Worm (Caenorhabditis elegans) whole organism, mixed stage, embryonic: Measurements from ENCODE around the gene R09F10.1.
"Not testable (repeated sequence)": the region's sequence is repeated elsewhere in the genome, so short reads cannot be mapped to it uniquely, and the experiment has no call there.

Source experiments
- M03D4.4 ChIP-seq: sonication (generic microtip); optimal IDR thresholded peaks from 2 replicates; lab custom pipeline; 2017; ENCODE audit warnings: mild to moderate bottlenecking, missing genetic modification characterization, missing compliant biosample characterization
- bed-3 ChIP-seq: fragments of 200-800 bp; sonication (Bioruptor generic); optimal IDR thresholded peaks from 3 replicates; lab custom pipeline; 2018; ENCODE audit warnings: mild to moderate bottlenecking, missing genetic modification characterization, moderate library complexity, missing compliant biosample characterization
- blmp-1 ChIP-seq: fragments of 150-350 bp; optimal IDR thresholded peaks from 2 replicates; lab custom pipeline; 2014; ENCODE audit warnings: missing biosample characterization, missing genetic modification characterization
- ceh-39 ChIP-seq: fragments of 150-350 bp; optimal IDR thresholded peaks from 2 replicates; lab custom pipeline; 2014; ENCODE audit warnings: missing biosample characterization, missing genetic modification characterization
- ceh-43 ChIP-seq: fragments of 200-800 bp; sonication (Bioruptor generic); optimal IDR thresholded peaks from 2 replicates; lab custom pipeline; 2018; ENCODE audit warnings: mild to moderate bottlenecking, missing genetic modification characterization, moderate library complexity, missing compliant biosample characterization
- ceh-83 ChIP-seq: fragments of 200-800 bp; sonication (Bioruptor generic); optimal IDR thresholded peaks from 2 replicates; lab custom pipeline; 2018; ENCODE audit warnings: mild to moderate bottlenecking, missing genetic modification characterization, missing compliant biosample characterization
- cnd-1 ChIP-seq: fragments of 200-800 bp; sonication (Bioruptor generic); optimal IDR thresholded peaks from 2 replicates; lab custom pipeline; 2018; ENCODE audit warnings: mild to moderate bottlenecking, missing genetic modification characterization, missing compliant biosample characterization
- elt-1 ChIP-seq: sonication (generic microtip); optimal IDR thresholded peaks from 2 replicates; lab custom pipeline; 2017; ENCODE audit warnings: missing genetic modification characterization, mild to moderate bottlenecking, missing compliant biosample characterization, antibody characterized with exemption, moderate library complexity, borderline replicate concordance; ENCODE audit not compliant: insufficient read depth
- elt-3 ChIP-seq: fragments of 150-350 bp; optimal IDR thresholded peaks from 2 replicates; lab custom pipeline; 2014; ENCODE audit warnings: missing biosample characterization, missing genetic modification characterization
- flh-1 ChIP-seq: fragments of 200-800 bp; sonication (Bioruptor generic); optimal IDR thresholded peaks from 2 replicates; lab custom pipeline; 2018; ENCODE audit warnings: mild to moderate bottlenecking, missing genetic modification characterization, moderate library complexity, missing compliant biosample characterization
- ham-2 ChIP-seq: fragments of 200-800 bp; sonication (Bioruptor generic); optimal IDR thresholded peaks from 2 replicates; lab custom pipeline; 2018; ENCODE audit warnings: mild to moderate bottlenecking, missing genetic modification characterization, missing compliant biosample characterization
- hlh-1 ChIP-seq: fragments of 150-350 bp; optimal IDR thresholded peaks from 2 replicates; lab custom pipeline; 2014; ENCODE audit warnings: missing biosample characterization, missing genetic modification reagents, missing genetic modification characterization
- lin-13 ChIP-seq: fragments of 150-350 bp; optimal IDR thresholded peaks from 2 replicates; lab custom pipeline; 2014; ENCODE audit warnings: missing biosample characterization, missing genetic modification characterization
- lin-32 ChIP-seq: fragments of 200-800 bp; sonication (Bioruptor generic); optimal IDR thresholded peaks from 2 replicates; lab custom pipeline; 2018; ENCODE audit warnings: mild to moderate bottlenecking, missing genetic modification characterization, missing compliant biosample characterization
- mab-5 ChIP-seq: fragments of 150-350 bp; optimal IDR thresholded peaks from 2 replicates; lab custom pipeline; 2014; ENCODE audit warnings: missing biosample characterization, missing genetic modification characterization
- mep-1 ChIP-seq: fragments of 150-350 bp; optimal IDR thresholded peaks from 2 replicates; lab custom pipeline; 2017; ENCODE audit warnings: missing biosample characterization, missing genetic modification reagents, missing genetic modification characterization, inconsistent platforms
- mls-2 ChIP-seq: sonication (generic microtip); optimal IDR thresholded peaks from 2 replicates; lab custom pipeline; 2016; ENCODE audit warnings: mild to moderate bottlenecking, missing genetic modification characterization, moderate library complexity, missing compliant biosample characterization
- nhr-12 ChIP-seq: fragments of 150-350 bp; optimal IDR thresholded peaks from 2 replicates; lab custom pipeline; 2014; ENCODE audit warnings: missing biosample characterization, missing genetic modification characterization
- nhr-2 ChIP-seq: fragments of 150-350 bp; optimal IDR thresholded peaks from 2 replicates; lab custom pipeline; 2014; ENCODE audit warnings: missing biosample characterization, missing genetic modification characterization
- nhr-237 ChIP-seq: fragments of 150-350 bp; optimal IDR thresholded peaks from 2 replicates; lab custom pipeline; 2014; ENCODE audit warnings: missing biosample characterization, missing genetic modification characterization
- nhr-28 ChIP-seq: fragments of 150-350 bp; optimal IDR thresholded peaks from 2 replicates; lab custom pipeline; 2014; ENCODE audit warnings: missing biosample characterization, missing genetic modification characterization
- nhr-76 ChIP-seq: sonication (generic microtip); optimal IDR thresholded peaks from 2 replicates; lab custom pipeline; 2017; ENCODE audit warnings: missing biosample characterization, missing genetic modification characterization
- pha-4 ChIP-seq: fragments of 150-350 bp; optimal IDR thresholded peaks from 2 replicates; lab custom pipeline; 2018; ENCODE audit warnings: missing biosample characterization, missing genetic modification reagents, missing genetic modification characterization
- sem-2 ChIP-seq: fragments of 200-800 bp; sonication (Bioruptor generic); optimal IDR thresholded peaks from 2 replicates; lab custom pipeline; 2018; ENCODE audit warnings: mild to moderate bottlenecking, missing genetic modification characterization, missing compliant biosample characterization
- sptf-1 ChIP-seq: sonication (generic microtip); optimal IDR thresholded peaks from 2 replicates; lab custom pipeline; 2017; ENCODE audit warnings: mild to moderate bottlenecking, missing genetic modification characterization, moderate library complexity, missing compliant biosample characterization
- tbx-8 ChIP-seq: fragments of 200-800 bp; sonication (Bioruptor generic); optimal IDR thresholded peaks from 2 replicates; lab custom pipeline; 2018; ENCODE audit warnings: mild to moderate bottlenecking, missing genetic modification characterization, moderate library complexity, missing compliant biosample characterization
- unc-120 ChIP-seq: sonication (generic microtip); optimal IDR thresholded peaks from 2 replicates; lab custom pipeline; 2017; ENCODE audit warnings: missing genetic modification characterization, missing compliant biosample characterization; ENCODE audit not compliant: poor library complexity, severe bottlenecking
- unc-39 ChIP-seq: fragments of 150-350 bp; optimal IDR thresholded peaks from 2 replicates; lab custom pipeline; 2014; ENCODE audit warnings: missing biosample characterization, missing genetic modification characterization
- unc-62 ChIP-seq: fragments of 150-350 bp; optimal IDR thresholded peaks from 2 replicates; lab custom pipeline; 2014; ENCODE audit warnings: missing biosample characterization, missing genetic modification reagents, missing genetic modification characterization
- zip-8 ChIP-seq: fragments of 150-350 bp; optimal IDR thresholded peaks from 2 replicates; lab custom pipeline; 2014; ENCODE audit warnings: missing biosample characterization, missing genetic modification characterization
- ztf-11 ChIP-seq: fragments of 150-350 bp; optimal IDR thresholded peaks from 2 replicates; lab custom pipeline; 2014; ENCODE audit warnings: missing biosample characterization, missing genetic modification characterization

R09F10.1 gene

DNA sequence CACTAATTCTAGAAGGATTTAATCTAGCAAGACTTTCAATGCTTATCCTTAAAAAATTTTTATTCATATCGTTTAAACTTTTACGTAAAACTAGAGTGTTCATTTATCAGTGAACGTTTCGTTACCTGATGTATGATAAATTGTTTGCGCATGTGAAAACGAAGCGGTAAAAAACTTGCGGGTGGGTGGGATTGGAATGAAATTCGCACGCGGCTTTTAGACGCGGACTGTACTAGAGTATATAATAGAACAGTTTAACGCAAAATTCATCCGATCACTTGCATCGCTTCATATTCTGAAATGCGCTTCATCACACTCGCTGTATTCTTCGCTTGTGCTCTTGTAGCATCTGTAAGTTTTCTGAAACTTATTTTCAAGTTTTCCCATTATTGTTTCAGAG, 1.6 kb upstream of the R09F10.1 start, which contains the start of gene abu-9:
Gene abu-9 (plus strand): TSS at position 301 of the 400 bp plus-strand sequence.
- TF ChIP-seq ham-2 (GFP tag; lab: Kevin White, UChicago); ztf-11 (tag; lab: Kevin White, UChicago); mls-2 (tag; lab: Kevin White, UChicago): not testable (repeated sequence)

DNA sequence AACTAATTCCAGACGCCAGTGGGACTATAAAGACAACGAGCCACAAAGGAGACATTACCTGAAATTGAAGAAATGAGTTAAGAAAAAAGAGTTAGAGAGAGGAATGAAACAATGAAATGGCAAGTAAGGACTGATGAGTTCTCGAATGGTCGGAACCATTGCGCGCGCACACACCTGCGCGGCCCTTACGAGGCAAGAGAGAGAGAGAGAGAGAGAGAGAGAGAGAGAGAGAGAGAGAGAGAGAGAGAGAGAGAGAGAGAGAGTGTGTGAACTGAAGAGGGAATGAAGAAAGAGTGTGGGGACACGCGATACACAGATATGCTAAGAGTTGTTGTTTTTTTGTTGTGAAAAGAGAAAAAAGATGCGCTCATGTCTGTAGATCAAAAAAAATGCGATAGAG, 3.0 kb downstream of the R09F10.1 start, which contains the start of gene R09F10.8:
Gene R09F10.8 (minus strand): TSS at position 58 of the 400 bp plus-strand sequence.
- TF ChIP-seq zip-8 (no peak), nhr-28 (no peak), M03D4.4 (no peak), nhr-12 (tag; lab: Kevin White, UChicago) (no peak), nhr-76 (no peak), elt-3 (tag; lab: Kevin White, UChicago) (no peak), ham-2 (GFP tag; lab: Kevin White, UChicago) (no peak), sem-2 (no peak), lin-32 (GFP tag; lab: Kevin White, UChicago) (no peak), pha-4 (tag; lab: Kevin White, UChicago) (no peak), nhr-237 (tag; lab: Kevin White, UChicago) (no peak), ceh-39 (tag; lab: Kevin White, UChicago) (no peak), hlh-1 (no peak), tbx-8 (no peak), ceh-43 (no peak), elt-1 (tag; lab: Kevin White, UChicago) (no peak), sptf-1 (tag; lab: Kevin White, UChicago) (no peak), unc-39 (tag; lab: Kevin White, UChicago) (no peak)

DNA sequence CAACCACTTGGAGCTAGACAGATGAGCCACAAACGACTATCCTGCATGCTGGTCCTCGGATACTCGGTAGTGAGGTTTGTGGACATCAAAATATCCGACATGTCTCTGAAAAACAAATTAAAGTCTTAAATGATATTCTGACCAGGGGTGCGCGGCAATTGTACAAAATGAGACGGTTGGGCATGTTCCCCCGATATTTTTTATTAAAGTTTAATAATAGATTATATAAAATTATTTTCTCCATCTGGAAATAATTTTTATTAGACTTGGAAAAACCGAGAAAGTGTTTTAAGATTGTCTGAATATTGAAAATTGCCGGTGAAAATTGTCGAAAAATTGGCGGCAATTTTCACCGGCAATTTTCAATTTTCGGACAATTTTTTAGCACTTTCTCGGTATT, 4.4 kb downstream of the R09F10.1 start, which contains the start of gene F55E10.4:
Gene F55E10.4 (minus strand): TSS at position 101 of the 400 bp plus-strand sequence.
- TF ChIP-seq nhr-76: no peak
- TF ChIP-seq hlh-1: no peak
- TF ChIP-seq nhr-28: no peak
- TF ChIP-seq lin-32 (GFP tag; lab: Kevin White, UChicago): no peak
- TF ChIP-seq mls-2 (tag; lab: Kevin White, UChicago): no peak
- TF ChIP-seq pha-4 (tag; lab: Kevin White, UChicago): no peak
- TF ChIP-seq mep-1 (tag; lab: Kevin White, UChicago): no peak
- TF ChIP-seq lin-13 (tag; lab: Kevin White, UChicago): no peak
- no peak for TF ChIP-seq bed-3 (GFP tag; lab: Kevin White, UChicago)
- TF ChIP-seq unc-62 (GFP tag; lab: Kevin White, UChicago): no peak
- TF ChIP-seq flh-1: no peak
- no peak for TF ChIP-seq M03D4.4
- no peak for TF ChIP-seq unc-120 (tag; lab: Kevin White, UChicago)
- no peak for TF ChIP-seq tbx-8
- TF ChIP-seq, all 35 proteins: peak for 0

DNA sequence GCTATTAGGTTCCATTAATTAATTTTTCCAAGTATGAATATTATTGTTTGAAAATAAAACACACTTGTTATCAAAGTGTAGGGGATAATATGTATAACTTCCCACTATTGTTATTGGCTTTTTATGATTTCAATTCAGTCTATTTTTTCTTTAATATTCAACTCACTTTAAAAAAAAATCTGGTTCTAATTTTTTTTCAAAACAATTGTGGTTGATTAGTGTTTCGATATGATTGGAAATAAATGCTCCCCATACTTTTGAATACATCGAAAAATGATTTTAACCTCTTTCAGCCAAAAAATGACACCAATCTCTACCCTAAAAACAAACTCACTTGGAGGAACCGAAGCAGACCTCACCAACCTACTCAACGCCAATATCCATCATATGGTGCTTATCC, 17.0 kb downstream of the R09F10.1 start, which contains the start of gene F55E10.2:
Gene F55E10.2 (plus strand): TSS at position 301 of the 400 bp plus-strand sequence.
- TF ChIP-seq lin-32 (GFP tag; lab: Kevin White, UChicago) (no peak), cnd-1 (tag; lab: Kevin White, UChicago) (no peak), elt-1 (tag; lab: Kevin White, UChicago) (no peak), nhr-28 (no peak), mep-1 (tag; lab: Kevin White, UChicago) (no peak), flh-1 (no peak), elt-3 (tag; lab: Kevin White, UChicago) (no peak), unc-62 (GFP tag; lab: Kevin White, UChicago) (no peak), pha-4 (tag; lab: Kevin White, UChicago) (no peak), nhr-76 (no peak), lin-13 (tag; lab: Kevin White, UChicago) (no peak), mab-5 (tag; lab: Kevin White, UChicago) (no peak), unc-39 (tag; lab: Kevin White, UChicago) (no peak), hlh-1 (no peak)

DNA sequence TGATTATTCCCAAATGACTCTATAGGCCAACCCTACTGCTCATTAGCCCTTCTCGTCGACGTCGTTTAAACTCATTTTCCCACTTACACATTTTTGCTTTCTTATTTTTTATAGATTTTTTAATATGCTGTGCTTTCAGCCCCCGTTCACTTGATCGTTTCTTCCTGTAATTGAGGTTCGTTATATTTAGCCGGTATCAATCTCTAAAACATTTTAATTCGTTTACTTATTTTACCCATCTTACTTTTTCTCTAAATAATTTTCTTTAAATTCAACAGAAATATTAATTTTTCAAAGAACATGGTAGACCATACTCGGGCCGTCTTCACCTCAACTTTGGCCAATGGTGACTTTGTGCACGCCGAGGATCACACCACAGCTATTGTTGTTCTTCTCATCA, 18.3 kb downstream of the R09F10.1 start, which contains the start of gene F55E10.1:
Gene F55E10.1 (plus strand): TSS at position 301 of the 400 bp plus-strand sequence.
- TF ChIP-seq elt-3 (tag; lab: Kevin White, UChicago) (no peak), ceh-43 (no peak), mls-2 (tag; lab: Kevin White, UChicago) (no peak), ceh-39 (tag; lab: Kevin White, UChicago) (no peak), bed-3 (GFP tag; lab: Kevin White, UChicago) (no peak), lin-13 (tag; lab: Kevin White, UChicago) (no peak), mep-1 (tag; lab: Kevin White, UChicago) (no peak), nhr-2 (tag; lab: Kevin White, UChicago) (no peak), hlh-1 (no peak), unc-39 (tag; lab: Kevin White, UChicago) (no peak), sptf-1 (tag; lab: Kevin White, UChicago) (no peak), ceh-83 (no peak), ztf-11 (tag; lab: Kevin White, UChicago) (no peak), blmp-1 (tag; lab: Kevin White, UChicago) (no peak), sem-2 (no peak)
